Worm (Caenorhabditis elegans) whole organism, late embryonic: ENCODE measurements around the gene C45H4.21.

ENCODE experiments used
- Y22D7AL.16 ChIP-seq: sonication (generic microtip); optimal IDR thresholded peaks from 2 replicates; lab custom pipeline; 2016; ENCODE audit warnings: missing genetic modification characterization, missing compliant biosample characterization
- ceh-19 ChIP-seq: fragments of 200-800 bp; sonication (Bioruptor generic); optimal IDR thresholded peaks from 2 replicates; lab custom pipeline; 2018; ENCODE audit warnings: mild to moderate bottlenecking, missing genetic modification characterization, missing compliant biosample characterization
- dve-1 ChIP-seq: sonication (generic microtip); optimal IDR thresholded peaks from 2 replicates; lab custom pipeline; 2017; ENCODE audit warnings: antibody characterized with exemption, mild to moderate bottlenecking, missing genetic modification characterization, missing compliant biosample characterization
- elt-2 ChIP-seq: sonication (generic microtip); optimal IDR thresholded peaks from 2 replicates; lab custom pipeline; 2016; ENCODE audit warnings: missing genetic modification reagents, missing genetic modification characterization, missing compliant biosample characterization
- ets-4 ChIP-seq: sonication (generic microtip); optimal IDR thresholded peaks from 2 replicates; lab custom pipeline; 2016; ENCODE audit warnings: missing genetic modification characterization, missing compliant biosample characterization
- fkh-10 ChIP-seq: fragments of 150-350 bp; optimal IDR thresholded peaks from 2 replicates; lab custom pipeline; 2014; ENCODE audit warnings: missing biosample characterization, missing genetic modification reagents, missing genetic modification characterization
- hlh-13 ChIP-seq: fragments of 200-800 bp; sonication (Bioruptor generic); optimal IDR thresholded peaks from 2 replicates; lab custom pipeline; 2018; ENCODE audit warnings: mild to moderate bottlenecking, missing genetic modification characterization, missing compliant biosample characterization
- nfya-1 ChIP-seq: sonication (generic microtip); optimal IDR thresholded peaks from 2 replicates; lab custom pipeline; 2017; ENCODE audit warnings: missing genetic modification characterization, mild to moderate bottlenecking, missing compliant biosample characterization, antibody characterized with exemption, moderate library complexity
- nhr-11 ChIP-seq: fragments of 150-350 bp; optimal IDR thresholded peaks from 2 replicates; lab custom pipeline; 2014; ENCODE audit warnings: missing biosample characterization, missing genetic modification characterization
- pha-2 ChIP-seq: sonication (generic microtip); optimal IDR thresholded peaks from 2 replicates; lab custom pipeline; 2017; ENCODE audit warnings: mild to moderate bottlenecking, missing genetic modification characterization, missing compliant biosample characterization
- tbx-2 ChIP-seq: sonication (generic microtip); optimal IDR thresholded peaks from 2 replicates; lab custom pipeline; 2016; ENCODE audit warnings: missing genetic modification characterization, missing compliant biosample characterization
- tbx-7 ChIP-seq: sonication (generic microtip); optimal IDR thresholded peaks from 2 replicates; lab custom pipeline; 2016; ENCODE audit warnings: missing genotype, missing genetic modification characterization, missing compliant biosample characterization
- unc-55 ChIP-seq: sonication (generic microtip); optimal IDR thresholded peaks from 2 replicates; lab custom pipeline; 2017; ENCODE audit warnings: missing biosample characterization, missing genetic modification reagents, missing genetic modification characterization

ce11 chrV:2134340-2134739, 15.0 kb downstream of the C45H4.21 start:
- no peak for TF ChIP-seq hlh-13 (GFP tag; lab: Kevin White, UChicago)
- no peak for TF ChIP-seq tbx-2 (tag; lab: Kevin White, UChicago)
- no peak for TF ChIP-seq elt-2
- no peak for TF ChIP-seq pha-2 (tag; lab: Kevin White, UChicago)
- TF ChIP-seq ceh-19 (GFP tag; lab: Kevin White, UChicago) = no peak
- no peak for TF ChIP-seq ets-4
- TF ChIP-seq dve-1 (tag; lab: Kevin White, UChicago) = no peak
- no peak for TF ChIP-seq nfya-1 (tag; lab: Kevin White, UChicago)
- no peak for TF ChIP-seq Y22D7AL.16
- TF ChIP-seq nhr-11 = no peak
- no peak for TF ChIP-seq tbx-7 (tag; lab: Kevin White, UChicago)
- no peak for TF ChIP-seq unc-55 (GFP tag; lab: Kevin White, UChicago)
- TF ChIP-seq fkh-10 = no peak
